Worm (Caenorhabditis elegans) whole organism, late embryonic: ENCODE measurements around the gene F13H10.8.

Experiments used
- eyg-1 ChIP-seq: sonication (generic microtip); optimal IDR thresholded peaks from 2 replicates; lab custom pipeline; 2016; ENCODE audit warnings: missing genotype, missing genetic modification characterization, missing compliant biosample characterization
- hlh-6 ChIP-seq: sonication (generic microtip); optimal IDR thresholded peaks from 2 replicates; lab custom pipeline; 2016; ENCODE audit warnings: missing genotype, missing genetic modification characterization, missing compliant biosample characterization

- TF ChIP-seq hlh-6 (tag; lab: Kevin White, UChicago): no peak
- no peak for TF ChIP-seq eyg-1 (tag; lab: Kevin White, UChicago)
Observed at ce11 chrIV:11029412-11029811, 9.1 kb downstream of the F13H10.8 start, which contains the start of gene hrg-5.
